Worm (Caenorhabditis elegans) whole organism, L4 larva: ENCODE data around the gene srt-16.

Experiments used
- R02D3.7 ChIP-seq: fragments of 150-350 bp; sonication (generic microtip); optimal IDR thresholded peaks from 3 replicates; lab custom pipeline; 2014; ENCODE audit warnings: missing biosample characterization, missing genetic modification characterization
- T20F7.1 ChIP-seq: fragments of 200-800 bp; sonication (Bioruptor generic); optimal IDR thresholded peaks from 2 replicates; lab custom pipeline; 2018; ENCODE audit warnings: mild to moderate bottlenecking, missing genetic modification characterization, missing compliant biosample characterization
- T26A8.4 ChIP-seq: fragments of 200-800 bp; sonication (Bioruptor generic); IDR thresholded peaks from 2 replicates; pipeline ENCODE4 v1.3.6; 2022; ENCODE audit warnings: missing genetic modification characterization, missing compliant biosample characterization
- Y48G9A.11 ChIP-seq: fragments of 200-800 bp; sonication (Bioruptor generic); IDR thresholded peaks from 2 replicates; pipeline ENCODE4 v1.3.6; 2022; ENCODE audit warnings: missing genetic modification reagents, missing genetic modification characterization, missing compliant biosample characterization
- ZK546.5 ChIP-seq, 2 experiments: sonication (generic microtip); optimal IDR thresholded peaks; 2 replicates each; lab custom pipeline; 2017; ENCODE audit warnings: missing biosample characterization in 2 of 2, missing genetic modification characterization in 2 of 2
- aha-1 ChIP-seq: fragments of 150-350 bp; peaks from one replicate; lab custom pipeline; 2014; ENCODE audit warnings: missing biosample characterization, missing genetic modification characterization
- aly-2 ChIP-seq: sonication (generic microtip); optimal IDR thresholded peaks from 2 replicates; lab custom pipeline; 2018; ENCODE audit warnings: missing biosample characterization, missing genetic modification characterization
- ceh-32 ChIP-seq: sonication (generic microtip); optimal IDR thresholded peaks from 2 replicates; lab custom pipeline; 2016; ENCODE audit warnings: mild to moderate bottlenecking, missing genetic modification characterization, missing compliant biosample characterization; ENCODE audit not compliant: poor library complexity
- ceh-44 ChIP-seq: fragments of 200-800 bp; sonication (Bioruptor generic); IDR thresholded peaks from 2 replicates; pipeline ENCODE4 v1.3.6; 2022; ENCODE audit warnings: missing genetic modification reagents, missing genetic modification characterization, missing compliant biosample characterization
- ceh-62 ChIP-seq: sonication (generic microtip); optimal IDR thresholded peaks from 2 replicates; lab custom pipeline; 2017; ENCODE audit warnings: missing biosample characterization, missing genetic modification characterization
- ceh-82 ChIP-seq: sonication (generic microtip); optimal IDR thresholded peaks from 2 replicates; lab custom pipeline; 2017; ENCODE audit warnings: missing biosample characterization, missing genetic modification characterization
- ces-1 ChIP-seq: fragments of 150-350 bp; sonication (generic microtip); optimal IDR thresholded peaks from 4 replicates; lab custom pipeline; 2014; ENCODE audit warnings: missing biosample characterization, missing genetic modification reagents, missing genetic modification characterization
- cey-2 ChIP-seq: sonication (generic microtip); optimal IDR thresholded peaks from 3 replicates; lab custom pipeline; 2017; ENCODE audit warnings: missing genetic modification characterization, mild to moderate bottlenecking, missing compliant biosample characterization, antibody characterized with exemption, borderline replicate concordance; ENCODE audit not compliant: insufficient read depth
- daf-16 ChIP-seq, 3 experiments: sonication (generic microtip); optimal IDR thresholded peaks; 2 replicates each; lab custom pipeline; 2016 to 2017; ENCODE audit warnings: missing genetic modification characterization in 3 of 3, missing genetic modification reagents in 3 of 3, mild to moderate bottlenecking in 2 of 3, missing compliant biosample characterization in 2 of 3, missing biosample characterization in 1 of 3, moderate library complexity in 1 of 3
- daf-19 ChIP-seq: fragments of 200-800 bp; sonication (Bioruptor generic); conservative IDR thresholded peaks from 2 replicates; pipeline ENCODE4 v1.3.6; 2022; ENCODE audit warnings: missing genetic modification characterization, missing compliant biosample characterization
- dmd-6 ChIP-seq: fragments of 200-800 bp; sonication (Bioruptor generic); IDR thresholded peaks from 2 replicates; pipeline ENCODE4 v1.3.6; 2022; ENCODE audit warnings: missing genetic modification reagents, missing genetic modification characterization, missing compliant biosample characterization
- dmd-9 ChIP-seq: fragments of 200-800 bp; sonication (Bioruptor generic); IDR thresholded peaks from 2 replicates; pipeline ENCODE4 v1.3.6; 2022; ENCODE audit warnings: missing genetic modification reagents, missing genetic modification characterization, missing compliant biosample characterization
- duxl-1 ChIP-seq: sonication (generic microtip); optimal IDR thresholded peaks from 2 replicates; lab custom pipeline; 2016; ENCODE audit warnings: mild to moderate bottlenecking, missing genetic modification characterization, moderate library complexity, missing compliant biosample characterization; ENCODE audit not compliant: poor library complexity
- dve-1 ChIP-seq: sonication (generic microtip); optimal IDR thresholded peaks from 2 replicates; lab custom pipeline; 2017; ENCODE audit warnings: antibody characterized with exemption, mild to moderate bottlenecking, missing genetic modification characterization, missing compliant biosample characterization; ENCODE audit not compliant: insufficient read depth
- egl-27 ChIP-seq: sonication (generic microtip); optimal IDR thresholded peaks from 3 replicates; lab custom pipeline; 2017; ENCODE audit warnings: missing biosample characterization, missing genetic modification reagents, missing genetic modification characterization
- fkh-10 ChIP-seq: fragments of 150-350 bp; optimal IDR thresholded peaks from 2 replicates; lab custom pipeline; 2014; ENCODE audit warnings: missing biosample characterization, missing genetic modification reagents, missing genetic modification characterization
- jun-1 ChIP-seq: fragments of 150-350 bp; optimal IDR thresholded peaks from 2 replicates; lab custom pipeline; 2014; ENCODE audit warnings: missing biosample characterization, missing genetic modification reagents, missing genetic modification characterization
- lim-7 ChIP-seq: fragments of 200-800 bp; sonication (Bioruptor generic); IDR thresholded peaks from 2 replicates; pipeline ENCODE4 v1.3.6; 2022; ENCODE audit warnings: missing genetic modification characterization, missing compliant biosample characterization
- lin-29 ChIP-seq: fragments of 200-800 bp; sonication (Bioruptor generic); IDR thresholded peaks from 2 replicates; pipeline ENCODE4 v1.3.6; 2022; ENCODE audit warnings: missing genetic modification reagents, missing genetic modification characterization, missing compliant biosample characterization
- lin-39 ChIP-seq: fragments of 150-350 bp; optimal IDR thresholded peaks from 2 replicates; lab custom pipeline; 2014; ENCODE audit warnings: missing biosample characterization, missing genetic modification reagents, missing genetic modification characterization
- madf-9 ChIP-seq: fragments of 200-800 bp; sonication (Bioruptor generic); conservative IDR thresholded peaks from 2 replicates; pipeline ENCODE4 v1.3.6; 2022; ENCODE audit warnings: missing genetic modification reagents, missing genetic modification characterization, missing compliant biosample characterization
- mdl-1 ChIP-seq, 2 experiments: fragments of 150-350 bp in 1 of 2; sonication (generic microtip) in 1 of 2; optimal IDR thresholded peaks; 2 replicates each; lab custom pipeline; 2014 to 2017; ENCODE audit warnings: missing biosample characterization in 2 of 2, missing genetic modification characterization in 2 of 2
- mdt-29 ChIP-seq: fragments of 200-800 bp; sonication (Bioruptor generic); IDR thresholded peaks from 2 replicates; pipeline ENCODE4 v1.3.6; 2022; ENCODE audit warnings: missing genetic modification reagents, missing genetic modification characterization, missing compliant biosample characterization
- mxl-3 ChIP-seq: fragments of 200-800 bp; sonication (Bioruptor generic); optimal IDR thresholded peaks from 2 replicates; lab custom pipeline; 2018; ENCODE audit warnings: mild to moderate bottlenecking, missing genetic modification characterization, missing compliant biosample characterization
- nhr-10 ChIP-seq: fragments of 150-350 bp; optimal IDR thresholded peaks from 2 replicates; lab custom pipeline; 2014; ENCODE audit warnings: missing biosample characterization, missing genetic modification characterization
- nhr-11 ChIP-seq: fragments of 150-350 bp; optimal IDR thresholded peaks from 2 replicates; lab custom pipeline; 2014; ENCODE audit warnings: missing biosample characterization, missing genetic modification characterization
- nhr-42 ChIP-seq: fragments of 200-800 bp; sonication (Bioruptor generic); IDR thresholded peaks from 2 replicates; pipeline ENCODE4 v1.3.6; 2022; ENCODE audit warnings: missing genetic modification characterization, missing compliant biosample characterization
- nhr-6 ChIP-seq: fragments of 150-350 bp; optimal IDR thresholded peaks from 2 replicates; lab custom pipeline; 2014; ENCODE audit warnings: missing biosample characterization, missing genetic modification characterization
- rbr-2 ChIP-seq: sonication (generic microtip); optimal IDR thresholded peaks from 2 replicates; lab custom pipeline; 2016; ENCODE audit warnings: missing genotype, missing genetic modification characterization, missing compliant biosample characterization
- saeg-2 ChIP-seq: fragments of 200-800 bp; sonication (Bioruptor generic); IDR thresholded peaks from 2 replicates; pipeline ENCODE4 v1.3.6; 2022; ENCODE audit warnings: missing genetic modification reagents, missing genetic modification characterization, missing compliant biosample characterization
- snpc-1.2 ChIP-seq: fragments of 200-800 bp; sonication (Bioruptor generic); IDR thresholded peaks from 2 replicates; pipeline ENCODE4 v1.3.6; 2022; ENCODE audit warnings: missing genetic modification reagents, missing genetic modification characterization, missing compliant biosample characterization
- tag-97 ChIP-seq: fragments of 200-800 bp; sonication (Bioruptor generic); IDR thresholded peaks from 2 replicates; pipeline ENCODE4 v1.3.6; 2022; ENCODE audit warnings: missing genetic modification characterization, missing compliant biosample characterization
- unc-130 ChIP-seq: sonication (generic microtip); optimal IDR thresholded peaks from 2 replicates; lab custom pipeline; 2016; ENCODE audit warnings: missing genetic modification reagents, missing genetic modification characterization, missing compliant biosample characterization
- unc-39 ChIP-seq: sonication (generic microtip); optimal IDR thresholded peaks from 2 replicates; lab custom pipeline; 2017; ENCODE audit warnings: missing biosample characterization, missing genetic modification characterization
- vab-7 ChIP-seq: fragments of 200-800 bp; sonication (Bioruptor generic); IDR thresholded peaks from 2 replicates; pipeline ENCODE4 v1.3.6; 2022; ENCODE audit warnings: missing genetic modification reagents, missing genetic modification characterization, missing compliant biosample characterization
- zag-1 ChIP-seq: fragments of 150-350 bp; optimal IDR thresholded peaks from 2 replicates; lab custom pipeline; 2014; ENCODE audit warnings: missing biosample characterization, missing genetic modification characterization
- zfp-3 ChIP-seq: fragments of 200-800 bp; sonication (Bioruptor generic); conservative IDR thresholded peaks from 2 replicates; pipeline ENCODE4 v1.3.6; 2022; ENCODE audit warnings: missing genetic modification reagents, missing genetic modification characterization, missing compliant biosample characterization
- zip-2 ChIP-seq: fragments of 150-350 bp; optimal IDR thresholded peaks from 2 replicates; lab custom pipeline; 2014; ENCODE audit warnings: missing biosample characterization, missing genetic modification characterization

srt-16 gene

DNA sequence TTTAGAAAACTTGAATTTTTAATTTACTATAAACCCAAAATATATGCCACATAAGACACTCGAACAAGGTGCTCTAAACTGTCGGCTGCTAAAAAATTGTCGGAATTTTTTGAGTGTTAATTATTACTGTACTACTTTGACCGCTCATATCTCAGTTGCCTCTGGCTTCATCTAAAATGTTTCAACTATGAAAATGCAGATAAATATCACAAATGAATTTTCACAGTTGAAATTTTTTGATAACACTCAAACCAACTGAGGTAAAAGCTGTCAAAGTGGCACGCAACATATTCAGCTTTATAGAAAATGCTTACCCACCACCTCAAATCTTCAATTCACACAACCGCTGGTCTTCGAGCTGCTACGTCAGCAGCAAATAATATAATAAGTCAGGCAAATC, 24.4 kb upstream of the srt-16 start, which contains the start of gene acs-21:
acs-21 (plus strand) TSS at position 301 of the 400 bp plus-strand sequence.
- TF ChIP-seq aly-2 (tag; lab: Kevin White, UChicago) (no peak), nhr-11 (tag; lab: Kevin White, UChicago) (no peak), ceh-62 (no peak), lin-39 (tag; lab: Kevin White, UChicago) (no peak), fkh-10 (no peak), Y48G9A.11 (no peak), saeg-2 (GFP tag; lab: Robert Waterston, UW) (no peak), duxl-1 (tag; lab: Kevin White, UChicago) (no peak), lim-7 (no peak), egl-27 (tag; lab: Kevin White, UChicago) (no peak), zag-1 (tag; lab: Kevin White, UChicago) (no peak), T26A8.4 (GFP tag; lab: Robert Waterston, UW) (no peak), mdl-1 (tag; optimal IDR thresholded peaks at IDR 0.05; lab: Kevin White, UChicago) (no peak), rbr-2 (tag; lab: Kevin White, UChicago) (no peak), daf-16 (GFP tag; optimal IDR thresholded peaks at IDR 0.05; lab: Kevin White, UChicago) (no peak), daf-16 (tag; optimal IDR thresholded peaks at IDR 0.05; lab: Kevin White, UChicago) (no peak), zip-2 (tag; lab: Kevin White, UChicago) (no peak), cey-2 (tag; lab: Kevin White, UChicago) (no peak), unc-130 (GFP tag; lab: Kevin White, UChicago) (no peak), ces-1 (GFP tag; lab: Kevin White, UChicago) (no peak), zfp-3 (GFP tag; lab: Robert Waterston, UW) (no peak)

DNA sequence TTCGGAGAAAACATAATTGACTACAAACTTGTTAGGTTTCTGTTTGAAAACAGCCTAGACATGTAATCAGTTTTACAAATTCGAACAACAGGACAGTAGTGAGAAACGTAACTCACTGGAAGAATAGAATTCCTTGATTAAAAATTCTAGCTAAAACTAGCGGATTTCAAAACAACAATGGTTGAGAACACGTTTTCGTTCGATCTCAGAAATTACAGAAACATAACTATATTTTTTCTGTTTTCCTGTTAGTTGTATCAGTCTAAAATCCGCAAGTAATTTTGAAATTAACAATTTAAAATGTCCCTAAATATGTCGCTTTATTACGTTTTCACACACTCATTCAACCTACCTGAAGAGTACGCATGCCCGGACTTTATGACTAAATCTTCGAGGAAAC, 21.9 kb upstream of the srt-16 start, which contains the start of gene srt-8:
srt-8 (plus strand) TSS at position 301 of the 400 bp plus-strand sequence.
- TF ChIP-seq T20F7.1 (GFP tag; lab: Kevin White, UChicago) (no peak), ZK546.5 (tag; optimal IDR thresholded peaks at IDR 0.05; lab: Kevin White, UChicago) (no peak), mxl-3 (GFP tag; lab: Kevin White, UChicago) (no peak), R02D3.7 (tag; lab: Kevin White, UChicago) (no peak), T26A8.4 (GFP tag; lab: Robert Waterston, UW) (no peak), mdt-29 (no peak), cey-2 (tag; lab: Kevin White, UChicago) (no peak), saeg-2 (GFP tag; lab: Robert Waterston, UW) (no peak), nhr-10 (tag; lab: Kevin White, UChicago) (no peak), ceh-44 (GFP tag; lab: Robert Waterston, UW) (no peak), ceh-32 (tag; lab: Kevin White, UChicago) (no peak), ces-1 (GFP tag; lab: Kevin White, UChicago) (no peak), snpc-1.2 (no peak)
- TF ChIP-seq, all 104 proteins: peak for 0

DNA sequence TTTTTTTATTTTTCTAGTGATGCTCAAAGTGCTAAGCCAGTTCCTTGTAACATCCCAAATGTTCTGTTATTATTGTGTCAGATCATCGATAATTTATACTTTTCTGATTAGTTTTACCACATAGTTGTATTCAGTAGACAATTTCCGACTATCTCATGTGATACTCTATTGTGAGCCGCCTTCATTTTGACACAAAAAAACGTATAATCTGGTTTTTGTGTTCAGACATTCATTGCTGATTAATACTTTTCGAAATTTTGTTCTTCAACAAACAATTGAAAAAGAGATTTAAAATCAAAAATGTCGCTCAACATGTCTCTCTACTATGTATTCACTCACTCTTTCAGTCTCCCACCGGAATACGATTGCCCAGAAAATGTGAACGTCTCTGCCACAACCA, 17.2 kb upstream of the srt-16 start, which contains the start of gene srt-7:
srt-7 (plus strand) TSS at position 301 of the 400 bp plus-strand sequence.
- TF ChIP-seq aly-2 (tag; lab: Kevin White, UChicago) (no peak), tag-97 (GFP tag; lab: Robert Waterston, UW) (no peak), daf-16 (GFP tag; optimal IDR thresholded peaks at IDR 0.05; lab: Kevin White, UChicago) (no peak), daf-16 (tag; optimal IDR thresholded peaks at IDR 0.05; lab: Kevin White, UChicago) (no peak), dve-1 (tag; lab: Kevin White, UChicago) (no peak), aha-1 (tag; lab: Kevin White, UChicago) (no peak), T20F7.1 (GFP tag; lab: Kevin White, UChicago) (no peak), unc-39 (tag; lab: Kevin White, UChicago) (no peak), madf-9 (GFP tag; lab: Robert Waterston, UW) (no peak), nhr-6 (tag; lab: Kevin White, UChicago) (no peak), lin-29 (no peak), daf-19 (GFP tag; lab: Robert Waterston, UW) (no peak), dmd-6 (GFP tag; lab: Robert Waterston, UW) (no peak), nhr-42 (GFP tag; lab: Robert Waterston, UW) (no peak), ceh-82 (no peak), jun-1 (tag; lab: Kevin White, UChicago) (no peak), vab-7 (no peak), dmd-9 (no peak), mdl-1 (tag; optimal IDR thresholded peaks at IDR 0.05; lab: Kevin White, UChicago) (no peak)
- TF ChIP-seq, all 104 proteins: peak for 0
